Fruit fly (Drosophila melanogaster) whole organism, embryonic: ENCODE measurements around the gene CG3149.

Source experiments
- Abd-B ChIP-seq: fragments of 200-800 bp; sonication (Bioruptor generic); optimal IDR thresholded peaks from 2 replicates; lab custom pipeline; 2018; ENCODE audit warnings: missing biosample characterization, mild to moderate bottlenecking, missing genetic modification characterization, moderate library complexity
- Bdp1 ChIP-seq: fragments of 200-800 bp; sonication (Bioruptor generic); optimal IDR thresholded peaks from 3 replicates; lab custom pipeline; 2016; ENCODE audit warnings: missing biosample characterization, missing genetic modification characterization
- CG10267 ChIP-seq: fragments of 200-800 bp; sonication (Bioruptor generic); optimal IDR thresholded peaks from 2 replicates; lab custom pipeline; 2018; ENCODE audit warnings: missing biosample characterization, mild to moderate bottlenecking, missing genetic modification characterization, moderate library complexity
- CG10274 ChIP-seq: fragments of 200-800 bp; sonication (Bioruptor generic); optimal IDR thresholded peaks from 3 replicates; lab custom pipeline; 2017; ENCODE audit warnings: missing biosample characterization, mild to moderate bottlenecking, missing genetic modification characterization
- CG13775 ChIP-seq: fragments of 200-800 bp; sonication (Bioruptor generic); optimal IDR thresholded peaks from 3 replicates; lab custom pipeline; 2017; ENCODE audit warnings: missing biosample characterization, mild to moderate bottlenecking, missing genetic modification characterization
- CG14667 ChIP-seq: fragments of 200-800 bp; sonication (Bioruptor generic); IDR thresholded peaks from 2 replicates; pipeline ENCODE4 v1.3.6; 2022; ENCODE audit warnings: missing biosample characterization, missing genetic modification characterization
- CG17186 ChIP-seq: fragments of 200-800 bp; sonication (Bioruptor generic); optimal IDR thresholded peaks from 3 replicates; lab custom pipeline; 2017; ENCODE audit warnings: missing biosample characterization, missing genetic modification reagents, missing genetic modification characterization
- CG17359 ChIP-seq: fragments of 200-800 bp; sonication (Bioruptor generic); optimal IDR thresholded peaks from 3 replicates; lab custom pipeline; 2018; ENCODE audit warnings: missing biosample characterization, mild to moderate bottlenecking, missing genetic modification characterization, moderate library complexity
- CG18476 ChIP-seq: fragments of 200-800 bp; sonication (Bioruptor generic); optimal IDR thresholded peaks from 2 replicates; lab custom pipeline; 2016; ENCODE audit warnings: missing biosample characterization, mild to moderate bottlenecking, missing genetic modification characterization
- CG2120 ChIP-seq: fragments of 200-800 bp; sonication (Bioruptor generic); optimal IDR thresholded peaks from 3 replicates; lab custom pipeline; 2016; ENCODE audit warnings: missing biosample characterization, missing genetic modification characterization
- CG2875 ChIP-seq: fragments of 200-800 bp; sonication (Bioruptor generic); optimal IDR thresholded peaks from 2 replicates; lab custom pipeline; 2017; ENCODE audit warnings: missing biosample characterization, mild to moderate bottlenecking, missing genetic modification characterization, missing genetic modification reagents
- CG3065 ChIP-seq: fragments of 200-800 bp; sonication (Bioruptor generic); optimal IDR thresholded peaks from 2 replicates; lab custom pipeline; 2016; ENCODE audit warnings: missing biosample characterization, missing genetic modification characterization
- CG32767 ChIP-seq: fragments of 200-800 bp; sonication (Bioruptor generic); IDR thresholded peaks from 2 replicates; pipeline ENCODE4 v1.3.6; 2022; ENCODE audit warnings: missing biosample characterization, missing genetic modification characterization
- CG4328 ChIP-seq: fragments of 200-800 bp; sonication (Bioruptor generic); optimal IDR thresholded peaks from 3 replicates; lab custom pipeline; 2017; ENCODE audit warnings: missing biosample characterization, missing genetic modification reagents, missing genetic modification characterization
- CG4617 ChIP-seq: fragments of 200-800 bp; sonication (Bioruptor generic); optimal IDR thresholded peaks from 3 replicates; lab custom pipeline; 2016; ENCODE audit warnings: missing biosample characterization, missing genetic modification characterization, borderline replicate concordance
- CG6175 ChIP-seq: fragments of 200-800 bp; sonication (Bioruptor generic); IDR thresholded peaks from 3 replicates; pipeline ENCODE4 v1.3.6; 2022; ENCODE audit warnings: missing biosample characterization, missing genetic modification characterization
- CG7786 ChIP-seq: fragments of 200-800 bp; sonication (Bioruptor generic); optimal IDR thresholded peaks from 2 replicates; lab custom pipeline; 2016; ENCODE audit warnings: missing biosample characterization, missing genetic modification characterization
- CG8281 ChIP-seq: fragments of 200-800 bp; sonication (Bioruptor generic); optimal IDR thresholded peaks from 2 replicates; lab custom pipeline; 2018; ENCODE audit warnings: missing biosample characterization, mild to moderate bottlenecking, missing genetic modification characterization, moderate library complexity
- CTCF ChIP-seq: fragments of 200-800 bp; sonication (Bioruptor generic); optimal IDR thresholded peaks from 2 replicates; lab custom pipeline; 2017; ENCODE audit warnings: missing biosample characterization, mild to moderate bottlenecking, missing genetic modification characterization, moderate library complexity
- D19A ChIP-seq: fragments of 200-800 bp; optimal IDR thresholded peaks from 3 replicates; lab custom pipeline; 2019; ENCODE audit warnings: missing biosample characterization, mild to moderate bottlenecking, missing genetic modification characterization, moderate library complexity
- Doc3 ChIP-seq: fragments of 200-800 bp; sonication (Bioruptor generic); IDR thresholded peaks from 3 replicates; pipeline ENCODE4 v1.3.6; 2022; ENCODE audit warnings: missing biosample characterization, missing genetic modification characterization; ENCODE audit not compliant: partially characterized antibody
- HLH54F ChIP-seq: fragments of 200-800 bp; sonication (Bioruptor generic); optimal IDR thresholded peaks from 3 replicates; lab custom pipeline; 2016; ENCODE audit warnings: missing biosample characterization, missing genetic modification characterization
- Hand ChIP-seq: fragments of 200-800 bp; sonication (Bioruptor generic); optimal IDR thresholded peaks from 2 replicates; lab custom pipeline; 2017; ENCODE audit warnings: mild to moderate bottlenecking, missing biosample characterization, missing genetic modification reagents, missing genetic modification characterization
- NC2α ChIP-seq: fragments of 200-800 bp; sonication (Bioruptor generic); optimal IDR thresholded peaks from 2 replicates; lab custom pipeline; 2016; ENCODE audit warnings: missing biosample characterization, missing genetic modification characterization
- Oli ChIP-seq: fragments of 200-800 bp; sonication (Bioruptor generic); optimal IDR thresholded peaks from 2 replicates; lab custom pipeline; 2018; ENCODE audit warnings: missing biosample characterization, mild to moderate bottlenecking, missing genetic modification characterization, moderate library complexity
- Scr ChIP-seq: fragments of 200-800 bp; sonication (Bioruptor generic); IDR thresholded peaks from 2 replicates; pipeline ENCODE4 v1.3.6; 2022; ENCODE audit warnings: missing biosample characterization, missing genetic modification characterization; ENCODE audit not compliant: partially characterized antibody
- Vsx1 ChIP-seq: fragments of 200-800 bp; sonication (Bioruptor generic); optimal IDR thresholded peaks from 2 replicates; lab custom pipeline; 2017; ENCODE audit warnings: missing biosample characterization, mild to moderate bottlenecking, missing genetic modification characterization, missing genetic modification reagents
- amos ChIP-seq: fragments of 200-800 bp; sonication (Bioruptor generic); IDR thresholded peaks from 2 replicates; pipeline ENCODE4 v1.3.6; 2022; ENCODE audit warnings: missing biosample characterization, missing genetic modification characterization; ENCODE audit not compliant: partially characterized antibody
- az2 ChIP-seq: fragments of 200-800 bp; sonication (Bioruptor generic); optimal IDR thresholded peaks from 3 replicates; lab custom pipeline; 2016; ENCODE audit warnings: missing biosample characterization, missing genetic modification characterization
- bigmax ChIP-seq: fragments of 200-800 bp; sonication (Bioruptor generic); optimal IDR thresholded peaks from 2 replicates; lab custom pipeline; 2018; ENCODE audit warnings: missing biosample characterization, mild to moderate bottlenecking, missing genetic modification characterization
- kah ChIP-seq: fragments of 200-800 bp; sonication (Bioruptor generic); optimal IDR thresholded peaks from 2 replicates; lab custom pipeline; 2018; ENCODE audit warnings: missing biosample characterization, mild to moderate bottlenecking, missing genetic modification characterization
- lov ChIP-seq, 2 experiments: fragments of 200-800 bp in 1 of 2; fragments of >200 bp in 1 of 2; sonication (Bioruptor generic) in 1 of 2; IDR thresholded peaks in 1 of 2; optimal IDR thresholded peaks in 1 of 2; 2 replicates in 1 of 2; 3 replicates in 1 of 2; pipeline versions ENCODE4 v1.3.6 to Lab custom; 2017 to 2022; ENCODE audit warnings: missing biosample characterization in 1 of 2, missing genetic modification characterization in 1 of 2
- nerfin-1 ChIP-seq: fragments of 200-800 bp; sonication (Bioruptor generic); optimal IDR thresholded peaks from 3 replicates; lab custom pipeline; 2019; ENCODE audit warnings: missing biosample characterization, mild to moderate bottlenecking, missing genetic modification characterization, moderate library complexity
- pita ChIP-seq: fragments of 200-800 bp; sonication (Bioruptor generic); optimal IDR thresholded peaks from 2 replicates; lab custom pipeline; 2017; ENCODE audit warnings: missing biosample characterization, mild to moderate bottlenecking, missing genetic modification characterization
- pzg ChIP-seq: fragments of 200-800 bp; sonication (Bioruptor generic); optimal IDR thresholded peaks from 3 replicates; lab custom pipeline; 2018; ENCODE audit warnings: missing biosample characterization, mild to moderate bottlenecking, missing genetic modification characterization, moderate library complexity
- ranshi ChIP-seq: fragments of 200-800 bp; sonication (Bioruptor generic); IDR thresholded peaks from 2 replicates; pipeline ENCODE4 v1.3.6; 2022; ENCODE audit warnings: missing biosample characterization, missing genetic modification characterization
- rib ChIP-seq: fragments of 200-800 bp; sonication (Bioruptor generic); IDR thresholded peaks from 2 replicates; pipeline ENCODE4 v1.3.6; 2022; ENCODE audit warnings: missing biosample characterization, missing genetic modification characterization
- slou ChIP-seq: fragments of 200-800 bp; sonication (Bioruptor generic); optimal IDR thresholded peaks from 3 replicates; lab custom pipeline; 2016; ENCODE audit warnings: missing biosample characterization, missing genetic modification characterization
- slp2 ChIP-seq: fragments of 200-800 bp; sonication (Bioruptor generic); optimal IDR thresholded peaks from 2 replicates; lab custom pipeline; 2016; ENCODE audit warnings: missing biosample characterization, missing genetic modification characterization
- ssp ChIP-seq: fragments of 200-800 bp; sonication (Bioruptor generic); IDR thresholded peaks from 2 replicates; pipeline ENCODE4 v1.3.6; 2022; ENCODE audit warnings: missing biosample characterization, missing genetic modification characterization
- stwl ChIP-seq: fragments of 200-800 bp; sonication (Bioruptor generic); optimal IDR thresholded peaks from 3 replicates; lab custom pipeline; 2018; ENCODE audit warnings: missing biosample characterization, mild to moderate bottlenecking, missing genetic modification characterization, moderate library complexity
- tap ChIP-seq: fragments of 200-800 bp; optimal IDR thresholded peaks from 3 replicates; lab custom pipeline; 2019; ENCODE audit warnings: missing biosample characterization, mild to moderate bottlenecking, missing genetic modification characterization, moderate library complexity
- tll ChIP-seq, 2 experiments: fragments of 200-800 bp in 1 of 2; fragments of >200 bp in 1 of 2; sonication (Bioruptor generic) in 1 of 2; optimal IDR thresholded peaks; 2 replicates each; lab custom pipeline; 2017 to 2019; ENCODE audit warnings: missing biosample characterization in 2 of 2, missing genetic modification characterization in 2 of 2, mild to moderate bottlenecking in 1 of 2, moderate library complexity in 1 of 2
- toy ChIP-seq: fragments of 200-800 bp; sonication (Bioruptor generic); IDR thresholded peaks from 2 replicates; pipeline ENCODE4 v1.3.6; 2022; ENCODE audit warnings: missing biosample characterization, missing genetic modification characterization
- twi ChIP-seq: fragments of 200-800 bp; optimal IDR thresholded peaks from 2 replicates; lab custom pipeline; 2019; ENCODE audit warnings: missing biosample characterization, mild to moderate bottlenecking, missing genetic modification characterization, moderate library complexity
- wor ChIP-seq: fragments of 200-800 bp; sonication (Bioruptor generic); IDR thresholded peaks from 2 replicates; pipeline ENCODE4 v1.3.6; 2022; ENCODE audit warnings: missing biosample characterization, missing genetic modification characterization

The CG3149 gene

DNA sequence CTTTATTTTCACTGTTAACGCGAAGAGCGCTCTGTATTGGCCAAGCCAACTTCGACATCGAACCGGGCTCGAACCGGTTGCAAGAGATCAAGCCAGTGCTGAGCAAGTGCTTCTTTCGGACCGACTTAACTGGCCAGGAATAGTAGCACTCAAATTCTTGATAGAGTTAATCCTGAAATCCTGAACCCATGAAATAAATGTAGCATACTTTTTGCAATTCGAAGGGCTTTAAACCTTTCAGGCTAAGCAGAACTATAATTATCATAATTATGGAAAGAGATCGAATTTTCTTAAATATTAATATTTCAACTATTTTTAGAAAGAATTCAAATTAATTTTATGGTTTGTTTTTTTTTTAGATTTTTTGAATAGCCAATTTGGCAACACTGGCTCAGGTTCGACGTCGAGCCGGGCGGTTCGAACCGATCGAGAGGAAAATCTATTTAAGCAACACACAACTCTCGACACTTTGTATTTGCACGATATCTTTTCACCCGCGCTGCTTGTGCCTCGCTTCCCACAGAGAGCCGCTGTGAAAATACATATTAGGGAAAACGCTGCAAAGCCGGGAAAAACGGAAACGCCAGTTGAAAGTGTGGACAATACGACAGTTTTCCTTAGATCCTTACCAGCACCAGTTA lies 3.2 kb upstream of the CG3149 start, which contains the start of gene AdamTS-B (continued):
- TF ChIP-seq CG32767: 0 out of 2 replicates have a peak, but pooled peaks have one; percentile 27
- no peak for TF ChIP-seq rib (GFP tag; lab: Robert Waterston, UW)
- no peak for TF ChIP-seq Doc3

DNA sequence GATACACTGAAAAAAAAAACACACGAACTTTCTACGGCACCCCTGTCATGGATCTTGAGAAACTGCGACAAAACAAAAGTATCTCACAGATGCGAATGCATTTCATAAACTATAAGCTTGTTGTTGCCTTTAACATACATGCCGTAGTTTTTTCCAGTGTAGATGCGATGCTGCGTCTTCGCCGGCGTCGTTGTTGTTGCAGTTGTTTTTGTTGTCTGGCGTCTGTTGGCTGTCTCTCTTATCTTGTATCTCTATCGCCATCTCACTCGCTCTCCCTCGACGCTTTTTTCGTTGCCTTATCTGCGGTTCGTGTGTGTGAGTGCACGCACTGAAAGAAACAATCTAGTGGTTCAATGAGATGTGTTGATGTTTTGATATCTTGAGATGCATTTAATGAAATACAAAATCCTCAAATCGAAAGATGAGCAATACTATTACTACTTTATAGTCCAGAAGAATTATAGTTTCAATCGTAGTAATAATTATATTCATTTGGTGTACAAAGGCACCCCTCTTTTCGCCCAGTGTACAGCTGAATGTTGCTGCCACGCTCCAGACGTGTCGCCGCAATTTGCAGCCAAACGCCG lies 1.5 kb upstream of the CG3149 start:
- TF ChIP-seq CG18476 (GFP tag; lab: Kevin White, UChicago) (peak; percentile 96), CG4328 (GFP tag; lab: Kevin White, UChicago) (peak; percentile 91), CG10274 (GFP tag; lab: Kevin White, UChicago) (peak; percentile 88), CG4617 (peak; percentile 98), ranshi (GFP tag; lab: Robert Waterston, UW) (peak; percentile 97), ssp (peak; percentile 85), lov (optimal IDR thresholded peaks at IDR 0.05; lab: Kevin White, UChicago) (no peak), lov (GFP tag; IDR thresholded peaks at IDR 0.05; lab: Robert Waterston, UW) (peak; percentile 97), Bdp1 (GFP tag; lab: Kevin White, UChicago) (peak; percentile 90), HLH54F (GFP tag; lab: Kevin White, UChicago) (peak; percentile 96), pzg (GFP tag; lab: Kevin White, UChicago) (peak; percentile 14), Hand (peak; percentile 85), Oli (tag; lab: Kevin White, UChicago) (peak; percentile 95), tap (tag; lab: Kevin White, UChicago) (peak; percentile 58), NC2α (GFP tag; lab: Kevin White, UChicago) (peak; percentile 93), az2 (peak; percentile 97), wor (GFP tag; lab: Robert Waterston, UW) (peak; percentile 86), amos (GFP tag; lab: Robert Waterston, UW) (no peak), tll (GFP tag; optimal IDR thresholded peaks at IDR 0.05; lab: Kevin White, UChicago) (peak in 1 of 2 experiments; percentile 65), CG2120 (GFP tag; lab: Kevin White, UChicago) (peak; percentile 93), slp2 (peak; percentile 97), CG3065 (GFP tag; lab: Kevin White, UChicago) (peak; percentile 95), CG7786 (GFP tag; lab: Kevin White, UChicago) (peak; percentile 97), slou (GFP tag; lab: Kevin White, UChicago) (peak; percentile 86), CG13775 (GFP tag; lab: Kevin White, UChicago) (peak; percentile 93), CG2875 (GFP tag; lab: Kevin White, UChicago) (peak; percentile 95), CG17186 (peak; percentile 86), nerfin-1 (tag; lab: Kevin White, UChicago) (peak; percentile 92), CG6175 (GFP tag; lab: Robert Waterston, UW) (peak; percentile 87), Vsx1 (GFP tag; lab: Kevin White, UChicago) (peak; percentile 80), twi (tag; lab: Kevin White, UChicago) (peak; percentile 60), CG17359 (tag; lab: Kevin White, UChicago) (peak; percentile 95), kah (GFP tag; lab: Kevin White, UChicago) (peak; percentile 93), Abd-B (GFP tag; lab: Kevin White, UChicago) (peak; percentile 91), stwl (peak; percentile 45), Scr (GFP tag; lab: Robert Waterston, UW) (no peak), D19A (tag; lab: Kevin White, UChicago) (peak; percentile 69), CG14667 (GFP tag; lab: Robert Waterston, UW) (peak; percentile 93), toy (GFP tag; lab: Robert Waterston, UW) (peak; percentile 58; the same call in 1 of the 2 replicates), bigmax (GFP tag; lab: Kevin White, UChicago) (peak; percentile 48), CG10267 (tag; lab: Kevin White, UChicago) (peak; percentile 90), CG32767 (peak; percentile 93), pita (GFP tag; lab: Kevin White, UChicago) (no peak), CG8281 (tag; lab: Kevin White, UChicago) (peak; percentile 84), CTCF (peak; percentile 56)
